Fruit fly (Drosophila melanogaster): ENCODE measurements around the gene Pvf3.

DNA sequence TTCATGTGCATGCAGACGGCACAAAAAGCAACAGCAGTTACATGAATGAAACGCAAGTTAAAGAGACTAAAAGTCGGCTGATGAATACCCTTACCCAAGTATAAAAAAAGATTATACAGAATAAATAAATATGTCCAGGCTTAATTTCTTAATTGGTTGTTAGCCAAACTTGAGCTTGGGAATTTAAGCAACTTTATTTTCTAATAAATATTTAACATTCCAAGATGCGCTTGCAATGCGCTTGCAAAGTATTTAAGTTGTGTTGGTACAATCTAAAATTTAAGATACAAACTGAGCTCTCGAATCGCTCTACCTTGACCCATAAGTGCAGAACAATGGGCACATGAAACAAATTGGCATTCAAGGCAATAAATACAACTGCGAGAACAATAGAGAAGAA, 49.6 kb downstream of the Pvf3 start:
- TF ChIP-seq Crg-1 (GFP tag; optimal IDR thresholded peaks at IDR 0.05) (no peak), CG11617 (GFP tag; optimal IDR thresholded peaks at IDR 0.05) (no peak), kay (GFP tag; ENCODE audit: borderline replicate concordance) (no peak), ovo (GFP tag; optimal IDR thresholded peaks at IDR 0.05) (no peak), toe (GFP tag; optimal IDR thresholded peaks at IDR 0.05) (no peak), CG1620 (GFP tag; optimal IDR thresholded peaks at IDR 0.05) (no peak), CG33017 (tag; optimal IDR thresholded peaks at IDR 0.05) (no peak), bab1 (GFP tag; optimal IDR thresholded peaks at IDR 0.05) (no peak), CG7101 (tag; optimal IDR thresholded peaks at IDR 0.05) (no peak), Hr96 (GFP tag; optimal IDR thresholded peaks at IDR 0.05) (no peak), cnc (optimal IDR thresholded peaks at IDR 0.05) (no peak), CG5204 (GFP tag; optimal IDR thresholded peaks at IDR 0.05) (no peak), CG14711 (tag; optimal IDR thresholded peaks at IDR 0.05) (no peak), CG7045 (GFP tag; optimal IDR thresholded peaks at IDR 0.05) (no peak)
